Fruit fly (Drosophila melanogaster) whole organism, embryonic: ENCODE measurements around the gene CG12081.
A peak's percentile ranks its signal among the peaks of the same experiment; 100 is the strongest.

Experiments used
- Abd-B ChIP-seq: fragments of 200-800 bp; sonication (Bioruptor generic); optimal IDR thresholded peaks from 2 replicates; lab custom pipeline; 2018; ENCODE audit warnings: missing biosample characterization, mild to moderate bottlenecking, missing genetic modification characterization, moderate library complexity
- CG11456 ChIP-seq: fragments of 200-800 bp; sonication (Bioruptor generic); IDR thresholded peaks from 3 replicates; pipeline ENCODE4 v1.3.6; 2022; ENCODE audit warnings: missing biosample characterization, missing genetic modification characterization
- CG14050 ChIP-seq: fragments of 200-800 bp; sonication (Bioruptor generic); IDR thresholded peaks from 3 replicates; pipeline ENCODE4 v1.3.6; 2022; ENCODE audit warnings: missing biosample characterization, missing genetic modification characterization
- CG16813 ChIP-seq: fragments of 200-800 bp; sonication (Bioruptor generic); IDR thresholded peaks from 3 replicates; pipeline ENCODE4 v1.3.6; 2022; ENCODE audit warnings: missing biosample characterization, missing genetic modification characterization; ENCODE audit not compliant: partially characterized antibody
- CG17385 ChIP-seq: fragments of 200-800 bp; sonication (Bioruptor generic); optimal IDR thresholded peaks from 3 replicates; lab custom pipeline; 2018; ENCODE audit warnings: missing biosample characterization, mild to moderate bottlenecking, missing genetic modification characterization
- CG17568 ChIP-seq: fragments of 200-800 bp; sonication (Bioruptor generic); optimal IDR thresholded peaks from 2 replicates; lab custom pipeline; 2018; ENCODE audit warnings: missing biosample characterization, mild to moderate bottlenecking, missing genetic modification characterization, moderate library complexity
- CG3847 ChIP-seq: fragments of 200-800 bp; sonication (Bioruptor generic); IDR thresholded peaks from 2 replicates; pipeline ENCODE4 v1.3.6; 2022; ENCODE audit warnings: missing biosample characterization, missing genetic modification characterization
- CG4617 ChIP-seq: fragments of 200-800 bp; sonication (Bioruptor generic); optimal IDR thresholded peaks from 3 replicates; lab custom pipeline; 2016; ENCODE audit warnings: missing biosample characterization, missing genetic modification characterization, borderline replicate concordance
- CG4854 ChIP-seq: fragments of 200-800 bp; sonication (Bioruptor generic); optimal IDR thresholded peaks from 2 replicates; lab custom pipeline; 2016; ENCODE audit warnings: missing biosample characterization, missing genetic modification characterization, inconsistent platforms
- CG5245 ChIP-seq: fragments of 200-800 bp; sonication (Bioruptor generic); optimal IDR thresholded peaks from 3 replicates; lab custom pipeline; 2016; ENCODE audit warnings: missing biosample characterization, missing genetic modification characterization
- CG6689 ChIP-seq: fragments of 200-800 bp; sonication (Bioruptor generic); IDR thresholded peaks from 2 replicates; pipeline ENCODE4 v1.3.6; 2022; ENCODE audit warnings: missing biosample characterization, missing genetic modification characterization
- CG6813 ChIP-seq: fragments of 200-800 bp; sonication (Bioruptor generic); optimal IDR thresholded peaks from 2 replicates; lab custom pipeline; 2017; ENCODE audit warnings: missing biosample characterization, missing genetic modification characterization, mild to moderate bottlenecking, moderate library complexity, missing genetic modification reagents
- CG7271 ChIP-seq: fragments of 200-800 bp; sonication (Bioruptor generic); optimal IDR thresholded peaks from 2 replicates; lab custom pipeline; 2018; ENCODE audit warnings: missing biosample characterization, mild to moderate bottlenecking, missing genetic modification characterization, moderate library complexity
- CG8281 ChIP-seq: fragments of 200-800 bp; sonication (Bioruptor generic); optimal IDR thresholded peaks from 2 replicates; lab custom pipeline; 2018; ENCODE audit warnings: missing biosample characterization, mild to moderate bottlenecking, missing genetic modification characterization, moderate library complexity
- CG8924 ChIP-seq: fragments of 200-800 bp; optimal IDR thresholded peaks from 3 replicates; lab custom pipeline; 2019; ENCODE audit warnings: missing biosample characterization, mild to moderate bottlenecking, missing genetic modification characterization, moderate library complexity
- CG9215 ChIP-seq: fragments of 200-800 bp; sonication (Bioruptor generic); IDR thresholded peaks from 2 replicates; pipeline ENCODE4 v1.3.6; 2022; ENCODE audit warnings: missing biosample characterization, missing genetic modification characterization
- CG9797 ChIP-seq: fragments of 200-800 bp; sonication (Bioruptor generic); optimal IDR thresholded peaks from 3 replicates; lab custom pipeline; 2018; ENCODE audit warnings: missing biosample characterization, mild to moderate bottlenecking, missing genetic modification characterization
- D ChIP-seq, 2 experiments: fragments of 200-800 bp in 1 of 2; fragments of >200 bp in 1 of 2; sonication (Bioruptor generic) in 1 of 2; optimal IDR thresholded peaks; 2 replicates in 1 of 2; 3 replicates in 1 of 2; lab custom pipeline; 2017; ENCODE audit warnings: mild to moderate bottlenecking in 1 of 2, missing biosample characterization in 1 of 2, missing genetic modification characterization in 1 of 2, missing genetic modification reagents in 1 of 2
- D19A ChIP-seq: fragments of 200-800 bp; optimal IDR thresholded peaks from 3 replicates; lab custom pipeline; 2019; ENCODE audit warnings: missing biosample characterization, mild to moderate bottlenecking, missing genetic modification characterization, moderate library complexity
- Dad ChIP-seq: fragments of 200-800 bp; sonication (Bioruptor generic); optimal IDR thresholded peaks from 3 replicates; lab custom pipeline; 2016; ENCODE audit warnings: missing biosample characterization, missing genetic modification characterization
- Dbx ChIP-seq: fragments of 200-800 bp; sonication (Bioruptor generic); IDR thresholded peaks from 3 replicates; pipeline ENCODE4 v1.3.6; 2022; ENCODE audit warnings: missing biosample characterization, missing genetic modification characterization
- Dfd ChIP-seq, 2 experiments: fragments of >200 bp; optimal IDR thresholded peaks; 2 replicates each; lab custom pipeline; 2017; ENCODE audit warnings: missing biosample characterization in 2 of 2, missing genetic modification characterization in 2 of 2
- Dref ChIP-seq: fragments of 200-800 bp; sonication (Bioruptor generic); IDR thresholded peaks from 2 replicates; pipeline ENCODE4 v1.3.6; 2022; ENCODE audit warnings: missing biosample characterization, missing genetic modification characterization
- Elba2 ChIP-seq: fragments of 200-800 bp; sonication (Bioruptor generic); optimal IDR thresholded peaks from 3 replicates; lab custom pipeline; 2016; ENCODE audit warnings: missing biosample characterization, missing genetic modification characterization
- MBD-R2 ChIP-seq: fragments of 200-800 bp; sonication (Bioruptor generic); IDR thresholded peaks from 2 replicates; pipeline ENCODE4 v1.3.6; 2022; ENCODE audit warnings: missing biosample characterization, missing genetic modification characterization
- Mrtf ChIP-seq: fragments of 200-800 bp; sonication (Bioruptor generic); IDR thresholded peaks from 3 replicates; pipeline ENCODE4 v1.3.6; 2022; ENCODE audit warnings: missing biosample characterization, missing genetic modification characterization
- Nf-YB ChIP-seq: fragments of 200-800 bp; sonication (Bioruptor generic); optimal IDR thresholded peaks from 3 replicates; lab custom pipeline; 2019; ENCODE audit warnings: missing biosample characterization, mild to moderate bottlenecking, missing genetic modification characterization, moderate library complexity
- Opbp ChIP-seq: fragments of 200-800 bp; sonication (Bioruptor generic); IDR thresholded peaks from 3 replicates; pipeline ENCODE4 v1.3.6; 2022; ENCODE audit warnings: missing biosample characterization, missing genetic modification characterization; ENCODE audit not compliant: partially characterized antibody
- Pdp1 ChIP-seq, 2 experiments: fragments of 200-800 bp; sonication (Bioruptor generic); optimal IDR thresholded peaks; 3 replicates each; lab custom pipeline; 2016; ENCODE audit warnings: missing biosample characterization in 2 of 2, missing genetic modification characterization in 2 of 2, mild to moderate bottlenecking in 1 of 2, moderate library complexity in 1 of 2
- Stat92E ChIP-seq, 3 experiments: fragments of >200 bp in 2 of 3; fragments of 200-800 bp in 1 of 3; sonication (Bioruptor generic) in 1 of 3; optimal IDR thresholded peaks; 2 replicates each; lab custom pipeline; 2017 to 2019; ENCODE audit warnings: missing biosample characterization in 3 of 3, missing genetic modification characterization in 3 of 3, mild to moderate bottlenecking in 1 of 3, moderate library complexity in 1 of 3
- TFAM ChIP-seq: fragments of 200-800 bp; sonication (Bioruptor generic); optimal IDR thresholded peaks from 2 replicates; lab custom pipeline; 2017; ENCODE audit warnings: missing biosample characterization, missing genetic modification characterization, inconsistent platforms
- Vsx1 ChIP-seq: fragments of 200-800 bp; sonication (Bioruptor generic); optimal IDR thresholded peaks from 2 replicates; lab custom pipeline; 2017; ENCODE audit warnings: missing biosample characterization, mild to moderate bottlenecking, missing genetic modification characterization, missing genetic modification reagents
- bowl ChIP-seq: fragments of 200-800 bp; sonication (Bioruptor generic); IDR thresholded peaks from 2 replicates; pipeline ENCODE4 v1.3.6; 2022; ENCODE audit warnings: missing biosample characterization, missing genetic modification characterization
- corto ChIP-seq: fragments of 200-800 bp; sonication (Bioruptor generic); optimal IDR thresholded peaks from 2 replicates; lab custom pipeline; 2016; ENCODE audit warnings: missing biosample characterization, mild to moderate bottlenecking, missing genetic modification characterization, moderate library complexity
- dmrt11E ChIP-seq: fragments of 200-800 bp; sonication (Bioruptor generic); optimal IDR thresholded peaks from 3 replicates; lab custom pipeline; 2018; ENCODE audit warnings: missing biosample characterization, mild to moderate bottlenecking, missing genetic modification characterization, moderate library complexity
- emc ChIP-seq: fragments of 200-800 bp; sonication (Bioruptor generic); optimal IDR thresholded peaks from 2 replicates; lab custom pipeline; 2016; ENCODE audit warnings: missing biosample characterization, missing genetic modification characterization
- esg ChIP-seq: fragments of 200-800 bp; sonication (Bioruptor generic); conservative IDR thresholded peaks from 2 replicates; pipeline ENCODE4 v1.3.6; 2022; ENCODE audit warnings: missing biosample characterization, missing genetic modification characterization
- exex ChIP-seq: fragments of 200-800 bp; sonication (Bioruptor generic); optimal IDR thresholded peaks from 4 replicates; lab custom pipeline; 2018; ENCODE audit warnings: missing biosample characterization, mild to moderate bottlenecking, missing genetic modification characterization, moderate library complexity
- fru ChIP-seq: fragments of >200 bp; optimal IDR thresholded peaks from 2 replicates; lab custom pipeline; 2017
- hbn ChIP-seq: fragments of 200-800 bp; sonication (Bioruptor generic); IDR thresholded peaks from 2 replicates; pipeline ENCODE4 v1.3.6; 2022; ENCODE audit warnings: missing biosample characterization, missing genetic modification characterization; ENCODE audit not compliant: partially characterized antibody
- knrl ChIP-seq: fragments of 200-800 bp; sonication (Bioruptor generic); IDR thresholded peaks from 3 replicates; pipeline ENCODE4 v1.3.6; 2022; ENCODE audit warnings: missing biosample characterization, missing genetic modification characterization; ENCODE audit not compliant: partially characterized antibody
- lilli ChIP-seq: fragments of 200-800 bp; sonication (Bioruptor generic); optimal IDR thresholded peaks from 3 replicates; lab custom pipeline; 2016; ENCODE audit warnings: missing biosample characterization, missing genetic modification characterization
- luna ChIP-seq: fragments of 200-800 bp; sonication (Bioruptor generic); optimal IDR thresholded peaks from 2 replicates; lab custom pipeline; 2016; ENCODE audit warnings: missing biosample characterization, missing genetic modification characterization
- nmo ChIP-seq: fragments of 200-800 bp; sonication (Bioruptor generic); optimal IDR thresholded peaks from 2 replicates; lab custom pipeline; 2018; ENCODE audit warnings: missing biosample characterization, mild to moderate bottlenecking, missing genetic modification characterization, moderate library complexity
- odd ChIP-seq: fragments of 200-800 bp; sonication (Bioruptor generic); optimal IDR thresholded peaks from 2 replicates; lab custom pipeline; 2017; ENCODE audit warnings: missing biosample characterization, mild to moderate bottlenecking, missing genetic modification characterization
- pb ChIP-seq: fragments of 200-800 bp; sonication (Bioruptor generic); optimal IDR thresholded peaks from 3 replicates; lab custom pipeline; 2016; ENCODE audit warnings: missing biosample characterization, missing genetic modification characterization
- sqz ChIP-seq: fragments of 200-800 bp; sonication (Bioruptor generic); optimal IDR thresholded peaks from 3 replicates; lab custom pipeline; 2018; ENCODE audit warnings: missing biosample characterization, mild to moderate bottlenecking, missing genetic modification characterization
- zen ChIP-seq: fragments of 200-800 bp; sonication (Bioruptor generic); optimal IDR thresholded peaks from 3 replicates; lab custom pipeline; 2018; ENCODE audit warnings: missing biosample characterization, mild to moderate bottlenecking, missing genetic modification characterization, moderate library complexity
- zen2 ChIP-seq: fragments of 200-800 bp; sonication (Bioruptor generic); IDR thresholded peaks from 3 replicates; pipeline ENCODE4 v1.3.6; 2022; ENCODE audit warnings: missing biosample characterization, missing genetic modification characterization; ENCODE audit not compliant: partially characterized antibody

The CG12081 gene

DNA sequence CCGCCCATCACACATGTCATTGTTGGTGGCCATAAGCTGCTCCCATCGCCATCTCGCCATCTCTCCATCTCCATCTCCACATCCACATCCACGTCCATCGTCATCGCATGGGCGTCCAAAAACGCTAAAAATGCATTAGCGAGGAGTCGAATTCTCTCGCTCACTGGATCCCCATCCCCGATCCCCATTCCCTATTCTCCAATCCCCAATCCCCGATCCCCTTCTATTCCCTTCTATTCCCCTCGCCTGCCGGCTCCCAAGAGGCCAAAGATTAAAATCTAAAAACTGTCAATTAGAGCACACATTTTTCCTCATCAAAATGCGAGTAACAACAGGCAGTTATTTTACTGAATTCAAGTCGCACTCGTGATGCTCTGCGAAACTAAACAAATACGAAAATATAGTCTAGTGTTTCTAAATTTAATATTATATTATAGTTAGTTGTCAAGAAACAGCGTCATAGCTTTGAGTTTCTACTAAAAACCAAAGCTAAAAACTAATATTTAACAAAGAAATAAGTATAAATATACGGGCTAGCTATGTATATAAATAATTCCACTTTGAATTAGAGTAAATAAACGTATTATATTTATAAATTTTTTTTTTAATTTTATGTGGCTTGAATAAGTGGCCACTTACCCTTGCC is 28.3 kb downstream of the CG12081 start (continued):
- TF ChIP-seq Dref (GFP tag; lab: Robert Waterston, UW): no peak
- no peak for TF ChIP-seq Stat92E (GFP tag; optimal IDR thresholded peaks at IDR 0.05; lab: Kevin White, UChicago)
- no peak for TF ChIP-seq esg (GFP tag; lab: Robert Waterston, UW)
- TF ChIP-seq MBD-R2 (GFP tag; lab: Robert Waterston, UW): no peak
- no peak for TF ChIP-seq corto (GFP tag; lab: Kevin White, UChicago)
- TF ChIP-seq Vsx1 (GFP tag; lab: Kevin White, UChicago): no peak
- TF ChIP-seq Dbx (GFP tag; lab: Robert Waterston, UW): no peak
- TF ChIP-seq nmo (GFP tag; lab: Kevin White, UChicago): no peak
- TF ChIP-seq hbn: no peak
- TF ChIP-seq emc (GFP tag; lab: Kevin White, UChicago): no peak
- TF ChIP-seq lilli (GFP tag; lab: Kevin White, UChicago): no peak
- no peak for TF ChIP-seq CG6813
- TF ChIP-seq Nf-YB (GFP tag; lab: Kevin White, UChicago): peak; percentile 39
- TF ChIP-seq CG16813 (GFP tag; lab: Robert Waterston, UW): no peak
- TF ChIP-seq CG3847 (GFP tag; lab: Robert Waterston, UW): no peak
- no peak for TF ChIP-seq D (optimal IDR thresholded peaks at IDR 0.05; lab: Kevin White, UChicago)
- no peak for TF ChIP-seq D (GFP tag; optimal IDR thresholded peaks at IDR 0.05; lab: Kevin White, UChicago)
- TF ChIP-seq CG6689 (GFP tag; lab: Robert Waterston, UW): no peak
- no peak for TF ChIP-seq CG14050
- TF ChIP-seq dmrt11E (tag; lab: Kevin White, UChicago): peak; percentile 44
- no peak for TF ChIP-seq sqz (GFP tag; lab: Kevin White, UChicago)
- TF ChIP-seq CG17385 (GFP tag; lab: Kevin White, UChicago): no peak
- TF ChIP-seq luna (GFP tag; lab: Kevin White, UChicago): no peak
- TF ChIP-seq CG7271 (tag; lab: Kevin White, UChicago): no peak
- no peak for TF ChIP-seq pb (GFP tag; lab: Kevin White, UChicago)
- no peak for TF ChIP-seq knrl (GFP tag; lab: Robert Waterston, UW)
- TF ChIP-seq CG17568 (GFP tag; lab: Kevin White, UChicago): no peak
- no peak for TF ChIP-seq odd (GFP tag; lab: Kevin White, UChicago)
- no peak for TF ChIP-seq CG8281 (tag; lab: Kevin White, UChicago)
- no peak for TF ChIP-seq zen2 (GFP tag; lab: Robert Waterston, UW)
- TF ChIP-seq Dad: no peak
- 0 out of 3 replicates have a peak, but pooled peaks have one; percentile 16 for TF ChIP-seq CG11456 (GFP tag; lab: Robert Waterston, UW)
- no peak for TF ChIP-seq CG5245 (GFP tag; lab: Kevin White, UChicago)
- TF ChIP-seq CG4854 (GFP tag; lab: Kevin White, UChicago): no peak
- TF ChIP-seq TFAM (GFP tag; lab: Kevin White, UChicago): no peak
- TF ChIP-seq CG9797: no peak
- TF ChIP-seq fru (lab: Kevin White, UChicago): no peak
- TF ChIP-seq D19A: peak; percentile 96
- no peak for TF ChIP-seq CG4617 (GFP tag; lab: Kevin White, UChicago)
- TF ChIP-seq zen (tag; lab: Kevin White, UChicago): no peak
- TF ChIP-seq Dfd (GFP tag; optimal IDR thresholded peaks at IDR 0.05; lab: Kevin White, UChicago): no peak
- TF ChIP-seq bowl (GFP tag; lab: Robert Waterston, UW): no peak
- no peak for TF ChIP-seq Pdp1 (GFP tag; optimal IDR thresholded peaks at IDR 0.05; lab: Kevin White, UChicago)
- TF ChIP-seq exex (tag; lab: Kevin White, UChicago): no peak
- TF ChIP-seq Elba2: no peak
- no peak for TF ChIP-seq Opbp (GFP tag; lab: Robert Waterston, UW)
- TF ChIP-seq CG9215 (GFP tag; lab: Robert Waterston, UW): no peak
- TF ChIP-seq Mrtf: no peak
- TF ChIP-seq Abd-B (GFP tag; lab: Kevin White, UChicago): no peak
- TF ChIP-seq CG8924 (tag; lab: Kevin White, UChicago): no peak
